Fruit fly (Drosophila melanogaster) whole organism, adult: ENCODE data around the gene CG10584.

ENCODE experiments used
- CG11617 ChIP-seq: fragments of 200-800 bp; sonication (Bioruptor generic); optimal IDR thresholded peaks from 2 replicates; lab custom pipeline; 2017; ENCODE audit warnings: mild to moderate bottlenecking, missing biosample characterization, missing genetic modification reagents, missing genetic modification characterization
- CG12768 ChIP-seq: fragments of 200-800 bp; sonication (Bioruptor generic); optimal IDR thresholded peaks from 2 replicates; lab custom pipeline; 2017; ENCODE audit warnings: missing biosample characterization, missing genetic modification characterization, mild to moderate bottlenecking, moderate library complexity, missing genetic modification reagents
- CG14711 ChIP-seq: fragments of 200-800 bp; sonication (Bioruptor generic); optimal IDR thresholded peaks from 2 replicates; lab custom pipeline; 2018; ENCODE audit warnings: missing biosample characterization, mild to moderate bottlenecking, missing genetic modification characterization, moderate library complexity
- CG1620 ChIP-seq: fragments of 200-800 bp; sonication (Bioruptor generic); optimal IDR thresholded peaks from 2 replicates; lab custom pipeline; 2016; ENCODE audit warnings: missing biosample characterization, missing genetic modification characterization
- CG7045 ChIP-seq: fragments of 200-800 bp; sonication (Bioruptor generic); optimal IDR thresholded peaks from 2 replicates; lab custom pipeline; 2017; ENCODE audit warnings: missing biosample characterization, mild to moderate bottlenecking, missing genetic modification characterization
- CG7101 ChIP-seq: fragments of 200-800 bp; sonication (Bioruptor generic); optimal IDR thresholded peaks from 2 replicates; lab custom pipeline; 2018; ENCODE audit warnings: missing biosample characterization, mild to moderate bottlenecking, missing genetic modification characterization, moderate library complexity
- Clk ChIP-seq: fragments of 200-800 bp; sonication (Bioruptor generic); optimal IDR thresholded peaks from 2 replicates; lab custom pipeline; 2017; ENCODE audit warnings: missing biosample characterization, missing genetic modification characterization
- Mnt ChIP-seq: fragments of 200-800 bp; sonication (Bioruptor generic); optimal IDR thresholded peaks from 2 replicates; lab custom pipeline; 2016; ENCODE audit warnings: missing biosample characterization, mild to moderate bottlenecking, missing genetic modification characterization
- bab1 ChIP-seq: fragments of 200-800 bp; sonication (Bioruptor generic); optimal IDR thresholded peaks from 3 replicates; lab custom pipeline; 2019; ENCODE audit warnings: missing biosample characterization, mild to moderate bottlenecking, missing genetic modification characterization, moderate library complexity
- cic ChIP-seq: fragments of 200-800 bp; sonication (Bioruptor generic); optimal IDR thresholded peaks from 2 replicates; lab custom pipeline; 2017; ENCODE audit warnings: missing biosample characterization, mild to moderate bottlenecking, missing genetic modification characterization, moderate library complexity
- kay ChIP-seq: fragments of 200-800 bp; sonication (Bioruptor generic); peaks from one replicate; lab custom pipeline; 2016; ENCODE audit warnings: missing biosample characterization, missing genetic modification characterization, borderline replicate concordance
- pad ChIP-seq: fragments of 200-800 bp; sonication (Bioruptor generic); optimal IDR thresholded peaks from 3 replicates; lab custom pipeline; 2017; ENCODE audit warnings: missing biosample characterization, missing genetic modification characterization, mild to moderate bottlenecking, moderate library complexity, missing genetic modification reagents
- tj ChIP-seq: fragments of 200-800 bp; sonication (Bioruptor generic); optimal IDR thresholded peaks from 3 replicates; lab custom pipeline; 2017; ENCODE audit warnings: missing biosample characterization, mild to moderate bottlenecking, missing genetic modification characterization, moderate library complexity
- toe ChIP-seq: fragments of 200-800 bp; sonication (Bioruptor generic); optimal IDR thresholded peaks from 2 replicates; lab custom pipeline; 2016; ENCODE audit warnings: missing biosample characterization, missing genetic modification characterization

dm6 chr3L:21026917-21027517 lies 4.1 kb downstream of the CG10584 start, which contains the start of gene skd:
- TF ChIP-seq CG1620 (no peak), CG7101 (tag; lab: Kevin White, UChicago) (no peak), cic (GFP tag; lab: Kevin White, UChicago) (no peak), toe (no peak), Clk (GFP tag; lab: Kevin White, UChicago) (no peak), kay (GFP tag; lab: Kevin White, UChicago) (no peak), CG7045 (GFP tag; lab: Kevin White, UChicago) (no peak), pad (GFP tag; lab: Kevin White, UChicago) (no peak), Mnt (peak; percentile 6), CG14711 (tag; lab: Kevin White, UChicago) (no peak), CG11617 (no peak), tj (GFP tag; lab: Kevin White, UChicago) (no peak), bab1 (GFP tag; lab: Kevin White, UChicago) (no peak), CG12768 (GFP tag; lab: Kevin White, UChicago) (no peak)
